Worm (Caenorhabditis elegans): ENCODE data around the gene Y48B6A.1.

The Y48B6A.1 gene

ce11 chrII:14154357-14154756, at the start of gene Y48B6A.1:
TSS of gene Y48B6A.1 (minus strand) at chrII:14154373.
- TF ChIP-seq nhr-76 (tag; optimal IDR thresholded peaks at IDR 0.05) (peak; percentile 53), ama-1 (optimal IDR thresholded peaks at IDR 0.05) (peak; percentile 88), ceh-16 (tag; optimal IDR thresholded peaks at IDR 0.05) (peak; percentile 15), unc-39 (tag; optimal IDR thresholded peaks at IDR 0.05) (no peak), lin-39 (tag; optimal IDR thresholded peaks at IDR 0.05) (peak; percentile 96), R02D3.7 (tag; optimal IDR thresholded peaks at IDR 0.05) (peak; percentile 82), skn-1 (tag; optimal IDR thresholded peaks at IDR 0.05) (peak; percentile 85), nhr-28 (tag; optimal IDR thresholded peaks at IDR 0.05) (no peak), egl-27 (tag; optimal IDR thresholded peaks at IDR 0.05) (no peak), ceh-82 (tag; optimal IDR thresholded peaks at IDR 0.05) (peak; percentile 50), elt-3 (tag; optimal IDR thresholded peaks at IDR 0.05) (peak in 1 of 3 experiments; percentile 85), elt-2 (tag; optimal IDR thresholded peaks at IDR 0.05) (peak; percentile 64), nhr-43 (tag; optimal IDR thresholded peaks at IDR 0.05; ENCODE audit: poor library complexity, severe bottlenecking) (peak; percentile 95), nfya-1 (tag; optimal IDR thresholded peaks at IDR 0.05; ENCODE audit: insufficient read depth) (peak; percentile 98), nhr-11 (tag; optimal IDR thresholded peaks at IDR 0.05) (peak; percentile 84), ztf-4 (tag; optimal IDR thresholded peaks at IDR 0.05) (no peak), daf-12 (tag; optimal IDR thresholded peaks at IDR 0.05) (no peak), fkh-10 (GFP tag; optimal IDR thresholded peaks at IDR 0.05) (peak; percentile 77), nhr-77 (tag; optimal IDR thresholded peaks at IDR 0.05) (peak; percentile 91), lin-15B (tag; optimal IDR thresholded peaks at IDR 0.05) (peak; percentile 99), sea-2 (GFP tag; optimal IDR thresholded peaks at IDR 0.05) (no peak), elt-1 (tag; optimal IDR thresholded peaks at IDR 0.05) (peak; percentile 35), nhr-25 (tag; optimal IDR thresholded peaks at IDR 0.05) (peak; percentile 96), tbx-2 (tag; optimal IDR thresholded peaks at IDR 0.05) (peak; percentile 55), nhr-237 (tag; optimal IDR thresholded peaks at IDR 0.05) (no peak), mml-1 (tag; optimal IDR thresholded peaks at IDR 0.05) (no peak), jun-1 (tag; optimal IDR thresholded peaks at IDR 0.05) (peak; percentile 76), snpc-4 (tag; optimal IDR thresholded peaks at IDR 0.05) (peak; percentile 97), fkh-2 (tag; optimal IDR thresholded peaks at IDR 0.05) (no peak), nhr-67 (tag; optimal IDR thresholded peaks at IDR 0.05) (no peak), lsy-12 (tag; optimal IDR thresholded peaks at IDR 0.05) (peak; percentile 88), egl-5 (tag; optimal IDR thresholded peaks at IDR 0.05) (peak; percentile 90), pqm-1 (tag; optimal IDR thresholded peaks at IDR 0.05) (peak; percentile 82), eor-1 (tag; optimal IDR thresholded peaks at IDR 0.05) (no peak), zag-1 (tag; optimal IDR thresholded peaks at IDR 0.05) (peak; percentile 18), ztf-11 (tag; optimal IDR thresholded peaks at IDR 0.05) (no peak), unc-62 (GFP tag; optimal IDR thresholded peaks at IDR 0.05) (no peak), ceh-28 (tag; optimal IDR thresholded peaks at IDR 0.05) (peak; percentile 73), fos-1 (tag; optimal IDR thresholded peaks at IDR 0.05) (no peak), nhr-23 (tag; optimal IDR thresholded peaks at IDR 0.05) (peak; percentile 95), pha-4 (tag; optimal IDR thresholded peaks at IDR 0.05) (peak; percentile 99), nhr-12 (tag; optimal IDR thresholded peaks at IDR 0.05) (no peak), hmg-11 (tag; optimal IDR thresholded peaks at IDR 0.05) (peak; percentile 64), mdl-1 (tag; optimal IDR thresholded peaks at IDR 0.05) (peak; percentile 12), ZK546.5 (tag; optimal IDR thresholded peaks at IDR 0.05) (peak; percentile 9), aly-2 (tag; optimal IDR thresholded peaks at IDR 0.05) (no peak), ceh-9 (tag; optimal IDR thresholded peaks at IDR 0.05) (no peak)

Measured in whole organism, L3 larva.